Fruit fly (Drosophila melanogaster) whole organism, pupa: Measurements from ENCODE around the gene Non2.

Experiments
- CG14655 ChIP-seq: fragments of 200-800 bp; sonication (Bioruptor generic); optimal IDR thresholded peaks from 3 replicates; lab custom pipeline; 2017; ENCODE audit warnings: mild to moderate bottlenecking, missing biosample characterization, missing genetic modification reagents, missing genetic modification characterization
- CG15710 ChIP-seq: fragments of 200-800 bp; sonication (Bioruptor generic); optimal IDR thresholded peaks from 2 replicates; lab custom pipeline; 2018; ENCODE audit warnings: missing biosample characterization, mild to moderate bottlenecking, missing genetic modification characterization, moderate library complexity
- CG32121 ChIP-seq: fragments of 200-800 bp; sonication (Bioruptor generic); IDR thresholded peaks from 2 replicates; pipeline ENCODE4 v1.3.6; 2022; ENCODE audit warnings: missing biosample characterization, missing genetic modification characterization
- CG34367 ChIP-seq: fragments of 200-800 bp; sonication (Bioruptor generic); optimal IDR thresholded peaks from 2 replicates; lab custom pipeline; 2018; ENCODE audit warnings: missing biosample characterization, mild to moderate bottlenecking, missing genetic modification characterization
- CG9948 ChIP-seq: fragments of 200-800 bp; sonication (Bioruptor generic); optimal IDR thresholded peaks from 2 replicates; lab custom pipeline; 2018; ENCODE audit warnings: missing biosample characterization, mild to moderate bottlenecking, missing genetic modification characterization, moderate library complexity
- EcR ChIP-seq: fragments of 200-800 bp; sonication (Bioruptor generic); optimal IDR thresholded peaks from 3 replicates; lab custom pipeline; 2019; ENCODE audit warnings: missing biosample characterization, missing genetic modification characterization, mild to moderate bottlenecking, moderate library complexity, missing genetic modification reagents
- Ets98B ChIP-seq: fragments of 200-800 bp; sonication (Bioruptor generic); IDR thresholded peaks from 2 replicates; pipeline ENCODE4 v1.3.6; 2022; ENCODE audit warnings: missing biosample characterization, missing genetic modification characterization
- Snoo ChIP-seq: fragments of 200-800 bp; sonication (Bioruptor generic); optimal IDR thresholded peaks from 3 replicates; lab custom pipeline; 2017; ENCODE audit warnings: missing biosample characterization, mild to moderate bottlenecking, missing genetic modification characterization, inconsistent platforms
- fd96Ca ChIP-seq: fragments of 200-800 bp; sonication (Bioruptor generic); IDR thresholded peaks from 3 replicates; pipeline ENCODE4 v1.3.6; 2022; ENCODE audit warnings: missing biosample characterization, missing genetic modification characterization

DNA sequence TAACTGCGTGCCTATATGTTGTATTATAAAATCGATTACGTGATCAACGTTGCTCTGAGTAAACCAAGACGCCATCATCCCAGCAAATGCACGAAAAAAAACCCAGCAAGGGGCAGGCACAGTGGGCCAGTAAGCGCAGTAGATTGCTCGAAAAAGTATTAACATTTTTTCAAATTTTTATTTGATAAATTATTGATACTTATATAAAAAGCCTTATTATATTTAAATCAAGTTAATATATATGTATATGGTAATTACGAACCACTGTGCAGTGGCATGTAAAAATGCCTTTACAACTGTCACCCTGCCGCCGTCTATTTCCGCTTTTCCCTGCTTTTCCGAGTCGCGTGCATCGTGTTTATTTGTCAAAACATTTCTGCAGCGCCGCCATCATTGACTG lies 39.8 kb upstream of the Non2 start:
- no peak for TF ChIP-seq CG14655 (GFP tag; lab: Kevin White, UChicago)
- TF ChIP-seq Snoo, result no peak
- TF ChIP-seq Ets98B (GFP tag; lab: Robert Waterston, UW), result peak; percentile 68
- TF ChIP-seq fd96Ca, result peak; percentile 71; the same call in 2 of the 3 replicates
- TF ChIP-seq CG9948 (tag; lab: Kevin White, UChicago), result no peak
- TF ChIP-seq CG15710 (tag; lab: Kevin White, UChicago), result no peak
- TF ChIP-seq CG34367 (tag; lab: Kevin White, UChicago), result no peak
- no peak for TF ChIP-seq EcR (GFP tag; lab: Kevin White, UChicago)
- peak; percentile 84 for TF ChIP-seq CG32121 (GFP tag; lab: Robert Waterston, UW)
